Fruit fly (Drosophila melanogaster) whole organism, pupa: Measurements from ENCODE around the gene HipHop.

Experiments used
- CG13204 ChIP-seq: fragments of 200-800 bp; sonication (Bioruptor generic); optimal IDR thresholded peaks from 2 replicates; lab custom pipeline; 2018; ENCODE audit warnings: missing biosample characterization, mild to moderate bottlenecking, missing genetic modification characterization, moderate library complexity
- fd96Ca ChIP-seq: fragments of 200-800 bp; sonication (Bioruptor generic); IDR thresholded peaks from 3 replicates; pipeline ENCODE4 v1.3.6; 2022; ENCODE audit warnings: missing biosample characterization, missing genetic modification characterization
- gl ChIP-seq: fragments of 200-800 bp; sonication (Bioruptor generic); optimal IDR thresholded peaks from 2 replicates; lab custom pipeline; 2018; ENCODE audit warnings: missing biosample characterization, mild to moderate bottlenecking, missing genetic modification characterization

- TF ChIP-seq fd96Ca (GFP tag; lab: Robert Waterston, UW) (no peak), gl (no peak), CG13204 (GFP tag; lab: Kevin White, UChicago) (no peak)
Observed at dm6 chr3L:18845833-18846232, 24.9 kb downstream of the HipHop start.
